Worm (Caenorhabditis elegans) whole organism, mixed stage, embryonic: ENCODE measurements around the gene idpc-2.

ENCODE experiments used
- blmp-1 ChIP-seq: fragments of 150-350 bp; optimal IDR thresholded peaks from 2 replicates; lab custom pipeline; 2014; ENCODE audit warnings: missing biosample characterization, missing genetic modification characterization
- ces-1 ChIP-seq: fragments of 150-350 bp; optimal IDR thresholded peaks from 2 replicates; lab custom pipeline; 2014; ENCODE audit warnings: missing biosample characterization, missing genetic modification reagents, missing genetic modification characterization
- elt-1 ChIP-seq: sonication (generic microtip); optimal IDR thresholded peaks from 2 replicates; lab custom pipeline; 2017; ENCODE audit warnings: missing genetic modification characterization, mild to moderate bottlenecking, missing compliant biosample characterization, antibody characterized with exemption, moderate library complexity, borderline replicate concordance; ENCODE audit not compliant: insufficient read depth
- ham-2 ChIP-seq: fragments of 200-800 bp; sonication (Bioruptor generic); optimal IDR thresholded peaks from 2 replicates; lab custom pipeline; 2018; ENCODE audit warnings: mild to moderate bottlenecking, missing genetic modification characterization, missing compliant biosample characterization
- lin-13 ChIP-seq: fragments of 150-350 bp; optimal IDR thresholded peaks from 2 replicates; lab custom pipeline; 2014; ENCODE audit warnings: missing biosample characterization, missing genetic modification characterization
- lin-32 ChIP-seq: fragments of 200-800 bp; sonication (Bioruptor generic); optimal IDR thresholded peaks from 2 replicates; lab custom pipeline; 2018; ENCODE audit warnings: mild to moderate bottlenecking, missing genetic modification characterization, missing compliant biosample characterization
- lsy-2 ChIP-seq: fragments of 150-350 bp; optimal IDR thresholded peaks from 2 replicates; lab custom pipeline; 2014; ENCODE audit warnings: missing biosample characterization, missing genetic modification characterization
- nhr-12 ChIP-seq: fragments of 150-350 bp; optimal IDR thresholded peaks from 2 replicates; lab custom pipeline; 2014; ENCODE audit warnings: missing biosample characterization, missing genetic modification characterization
- nhr-2 ChIP-seq: fragments of 150-350 bp; optimal IDR thresholded peaks from 2 replicates; lab custom pipeline; 2014; ENCODE audit warnings: missing biosample characterization, missing genetic modification characterization
- nhr-237 ChIP-seq: fragments of 150-350 bp; optimal IDR thresholded peaks from 2 replicates; lab custom pipeline; 2014; ENCODE audit warnings: missing biosample characterization, missing genetic modification characterization
- nhr-76 ChIP-seq: sonication (generic microtip); optimal IDR thresholded peaks from 2 replicates; lab custom pipeline; 2017; ENCODE audit warnings: missing biosample characterization, missing genetic modification characterization
- snpc-4 ChIP-seq: fragments of 150-350 bp; optimal IDR thresholded peaks from 2 replicates; lab custom pipeline; 2014; ENCODE audit warnings: missing biosample characterization, missing genetic modification characterization
- sptf-1 ChIP-seq: sonication (generic microtip); optimal IDR thresholded peaks from 2 replicates; lab custom pipeline; 2017; ENCODE audit warnings: mild to moderate bottlenecking, missing genetic modification characterization, moderate library complexity, missing compliant biosample characterization
- unc-62 ChIP-seq: fragments of 150-350 bp; optimal IDR thresholded peaks from 2 replicates; lab custom pipeline; 2014; ENCODE audit warnings: missing biosample characterization, missing genetic modification reagents, missing genetic modification characterization

DNA sequence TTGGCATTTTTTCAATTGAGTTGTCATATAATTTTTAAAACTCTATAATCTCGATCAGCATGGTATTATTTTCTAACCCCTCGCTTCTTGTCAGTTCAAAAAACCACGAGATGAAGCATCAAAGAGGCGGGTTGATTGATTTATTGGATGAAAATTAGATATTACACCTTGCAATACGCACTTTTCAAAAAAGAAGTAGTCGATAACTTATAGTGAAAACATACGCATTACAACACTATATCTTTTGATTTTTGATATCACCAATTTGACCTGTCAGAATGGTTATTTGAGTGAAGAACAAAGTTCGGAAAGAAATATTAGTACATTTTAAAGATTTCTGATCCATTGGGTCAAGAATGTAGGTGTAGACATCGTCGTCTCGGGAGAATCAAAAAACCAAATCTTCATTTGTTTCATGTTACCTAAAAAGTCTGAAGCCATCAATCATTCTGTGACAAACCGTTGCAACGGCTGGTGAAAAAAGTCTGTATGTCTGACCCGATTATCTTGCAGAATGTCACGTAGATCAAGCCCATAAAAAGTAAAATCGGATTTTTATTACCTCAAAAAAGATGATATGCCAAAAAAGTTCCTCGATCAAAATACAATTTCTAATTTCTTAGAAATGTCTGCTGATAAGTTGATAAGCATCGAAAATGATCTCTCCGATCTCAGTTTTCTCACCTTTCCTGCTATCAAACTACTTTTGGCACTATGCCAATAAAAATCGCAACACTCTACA lies 32.1 kb upstream of the idpc-2 start:
- peak; percentile 41 for TF ChIP-seq unc-62 (GFP tag; lab: Kevin White, UChicago)
- TF ChIP-seq nhr-76: no peak
- no peak for TF ChIP-seq lsy-2 (tag; lab: Kevin White, UChicago)
- no peak for TF ChIP-seq nhr-2
- no peak for TF ChIP-seq blmp-1 (tag; lab: Kevin White, UChicago)
- no peak for TF ChIP-seq nhr-12 (tag; lab: Kevin White, UChicago)
- TF ChIP-seq lin-32 (GFP tag; lab: Kevin White, UChicago): no peak
- no peak for TF ChIP-seq elt-1
- no peak for TF ChIP-seq ces-1
- no peak for TF ChIP-seq snpc-4
- no peak for TF ChIP-seq nhr-237 (tag; lab: Kevin White, UChicago)
- TF ChIP-seq lin-13 (tag; lab: Kevin White, UChicago): no peak
- TF ChIP-seq sptf-1 (tag; lab: Kevin White, UChicago): no peak
- no peak for TF ChIP-seq ham-2 (GFP tag; lab: Kevin White, UChicago)
